In genomic region chr3L:10518945-10519344, dm6 we compare ENCODE assay signal across 1 fruit fly cellular context.
TF ChIP-seq lines count a peak whose summit lies in the region.

No protein-coding gene starts in this region.

TF ChIP-seq in whole organism, embryonic, 481 proteins besides CTCF, POLR2A, EP300 and RAD21 (continued from another document and continues in another):
- peak; percentile 98 for TF ChIP-seq CG15696 (tag; optimal IDR thresholded peaks at IDR 0.05; lab: Kevin White, UChicago)
- TF ChIP-seq ewg (GFP tag; optimal IDR thresholded peaks at IDR 0.05; lab: Kevin White, UChicago) = peak; percentile 69
- no peak for TF ChIP-seq aop (GFP tag; IDR thresholded peaks at IDR 0.05; lab: Robert Waterston, UW)
- peak; percentile 87; the same call in 1 of the 2 replicates for TF ChIP-seq chm (GFP tag; IDR thresholded peaks at IDR 0.05; lab: Robert Waterston, UW)
- peak; percentile 53 for TF ChIP-seq Hsf (GFP tag; optimal IDR thresholded peaks at IDR 0.05; lab: Kevin White, UChicago)
- peak; percentile 86 for TF ChIP-seq zfh1 (GFP tag; IDR thresholded peaks at IDR 0.05; lab: Robert Waterston, UW)
- TF ChIP-seq az2 (GFP tag; optimal IDR thresholded peaks at IDR 0.05; lab: Kevin White, UChicago) = peak; percentile 38
- TF ChIP-seq CG17359 (tag; optimal IDR thresholded peaks at IDR 0.05; lab: Kevin White, UChicago) = peak; percentile 86
- TF ChIP-seq YL-1 (GFP tag; optimal IDR thresholded peaks at IDR 0.05; lab: Kevin White, UChicago) = peak; percentile 86
- peak; percentile 97 for TF ChIP-seq CG6813 (GFP tag; optimal IDR thresholded peaks at IDR 0.05; lab: Kevin White, UChicago)
- peak; percentile 86 for TF ChIP-seq nau (GFP tag; optimal IDR thresholded peaks at IDR 0.05; lab: Kevin White, UChicago)
- TF ChIP-seq CG42726 (GFP tag; IDR thresholded peaks at IDR 0.05; lab: Robert Waterston, UW; ENCODE audit: partially characterized antibody) = no peak
- peak; percentile 72 for TF ChIP-seq Mad (GFP tag; optimal IDR thresholded peaks at IDR 0.05; lab: Kevin White, UChicago)
- TF ChIP-seq Adf1 (GFP tag; IDR thresholded peaks at IDR 0.05; lab: Robert Waterston, UW) = no peak
- no peak for TF ChIP-seq GATAe (GFP tag; conservative IDR thresholded peaks at IDR 0.05; lab: Robert Waterston, UW)
- TF ChIP-seq mld (GFP tag; IDR thresholded peaks at IDR 0.05; lab: Robert Waterston, UW; ENCODE audit: partially characterized antibody) = no peak
- peak; percentile 88 for TF ChIP-seq ara (GFP tag; IDR thresholded peaks at IDR 0.05; lab: Robert Waterston, UW)
- TF ChIP-seq HmgD (GFP tag; optimal IDR thresholded peaks at IDR 0.05; lab: Kevin White, UChicago) = peak; percentile 43
- TF ChIP-seq CG17568 (GFP tag; optimal IDR thresholded peaks at IDR 0.05; lab: Kevin White, UChicago) = peak; percentile 93
- peak; percentile 87 for TF ChIP-seq Blimp-1 (GFP tag; optimal IDR thresholded peaks at IDR 0.05; lab: Kevin White, UChicago)
- TF ChIP-seq Sin3A (optimal IDR thresholded peaks at IDR 0.05; lab: Kevin White, UChicago) = no peak
- no peak for TF ChIP-seq fd3F (GFP tag; optimal IDR thresholded peaks at IDR 0.05; lab: Kevin White, UChicago)
- peak; percentile 2 for TF ChIP-seq zf30C (GFP tag; optimal IDR thresholded peaks at IDR 0.05; lab: Kevin White, UChicago)
- TF ChIP-seq Lpt (GFP tag; optimal IDR thresholded peaks at IDR 0.05; lab: Kevin White, UChicago) = no peak
- peak; percentile 76 for TF ChIP-seq Bdp1 (GFP tag; optimal IDR thresholded peaks at IDR 0.05; lab: Kevin White, UChicago)
- TF ChIP-seq CG16779 (GFP tag; IDR thresholded peaks at IDR 0.05; lab: Robert Waterston, UW) = peak; percentile 48; the same call in 1 of the 2 replicates
- no peak for TF ChIP-seq CG11560 (tag; IDR thresholded peaks at IDR 0.05; lab: Robert Waterston, UW)
- TF ChIP-seq seq (GFP tag; IDR thresholded peaks at IDR 0.05; lab: Robert Waterston, UW) = 0 out of 2 replicates have a peak, but pooled peaks have one; percentile 40
- peak; percentile 66 for TF ChIP-seq Fer3 (tag; optimal IDR thresholded peaks at IDR 0.05; lab: Kevin White, UChicago)
- TF ChIP-seq pan (optimal IDR thresholded peaks at IDR 0.05; lab: Kevin White, UChicago) = no peak
- peak in 1 of 2 experiments; percentile 71 for TF ChIP-seq pan (GFP tag; optimal IDR thresholded peaks at IDR 0.05 in 1 of 2, IDR thresholded peaks at IDR 0.05 in 1 of 2)
- TF ChIP-seq bbx (GFP tag; IDR thresholded peaks at IDR 0.05; lab: Robert Waterston, UW; ENCODE audit: partially characterized antibody) = no peak
- peak; percentile 66 for TF ChIP-seq eyg (GFP tag; optimal IDR thresholded peaks at IDR 0.05; lab: Kevin White, UChicago)
- TF ChIP-seq CG9437 (GFP tag; optimal IDR thresholded peaks at IDR 0.05; lab: Kevin White, UChicago) = peak; percentile 1
- peak; percentile 58; the same call in 1 of the 2 replicates for TF ChIP-seq CG6689 (GFP tag; IDR thresholded peaks at IDR 0.05; lab: Robert Waterston, UW)
- TF ChIP-seq CG8359 (GFP tag; optimal IDR thresholded peaks at IDR 0.05; lab: Kevin White, UChicago; ENCODE audit: borderline replicate concordance) = peak; percentile 86
- TF ChIP-seq CG14965 (GFP tag; optimal IDR thresholded peaks at IDR 0.05; lab: Kevin White, UChicago; ENCODE audit: borderline replicate concordance) = peak; percentile 84
- peak; percentile 49; the same call in 1 of the 2 replicates for TF ChIP-seq Atf6 (GFP tag; IDR thresholded peaks at IDR 0.05; lab: Robert Waterston, UW)
- TF ChIP-seq Dp (GFP tag; optimal IDR thresholded peaks at IDR 0.05; lab: Kevin White, UChicago) = no peak
- TF ChIP-seq CG18476 (GFP tag; optimal IDR thresholded peaks at IDR 0.05; lab: Kevin White, UChicago) = peak; percentile 48
- TF ChIP-seq CG2678 (tag; optimal IDR thresholded peaks at IDR 0.05; lab: Kevin White, UChicago) = peak; percentile 81
- TF ChIP-seq MESR4 (GFP tag; optimal IDR thresholded peaks at IDR 0.05; lab: Kevin White, UChicago) = peak; percentile 29
- peak; percentile 90 for TF ChIP-seq Awh (GFP tag; IDR thresholded peaks at IDR 0.05; lab: Robert Waterston, UW)
- no peak for TF ChIP-seq Trl (optimal IDR thresholded peaks at IDR 0.05; lab: Kevin White, UChicago)
- peak; percentile 92 for TF ChIP-seq Trl (GFP tag; optimal IDR thresholded peaks at IDR 0.05; lab: Kevin White, UChicago)
- TF ChIP-seq D19A (tag; optimal IDR thresholded peaks at IDR 0.05; lab: Kevin White, UChicago) = peak; percentile 57
- peak; percentile 76 for TF ChIP-seq salm (tag; optimal IDR thresholded peaks at IDR 0.05; lab: Kevin White, UChicago)
- TF ChIP-seq psq (GFP tag; optimal IDR thresholded peaks at IDR 0.05; lab: Kevin White, UChicago) = peak; percentile 69
- TF ChIP-seq abd-A (tag; optimal IDR thresholded peaks at IDR 0.05; lab: Kevin White, UChicago) = no peak
- peak; percentile 72 for TF ChIP-seq CG10462 (GFP tag; optimal IDR thresholded peaks at IDR 0.05; lab: Kevin White, UChicago)
- peak; percentile 83 for TF ChIP-seq twi (tag; optimal IDR thresholded peaks at IDR 0.05; lab: Kevin White, UChicago)
- TF ChIP-seq CG12236 (GFP tag; optimal IDR thresholded peaks at IDR 0.05; lab: Kevin White, UChicago) = peak; percentile 93
- TF ChIP-seq CG33557 (GFP tag; optimal IDR thresholded peaks at IDR 0.05; lab: Kevin White, UChicago) = peak; percentile 98
- TF ChIP-seq toy (GFP tag; IDR thresholded peaks at IDR 0.05; lab: Robert Waterston, UW) = no peak
- TF ChIP-seq CG2875 (GFP tag; optimal IDR thresholded peaks at IDR 0.05; lab: Kevin White, UChicago) = peak; percentile 95
- TF ChIP-seq Kr (GFP tag; optimal IDR thresholded peaks at IDR 0.05; lab: Kevin White, UChicago) = peak; percentile 99
- peak; percentile 86 for TF ChIP-seq CG6254 (GFP tag; optimal IDR thresholded peaks at IDR 0.05; lab: Kevin White, UChicago)
- TF ChIP-seq bcd (GFP tag; optimal IDR thresholded peaks at IDR 0.05; lab: Kevin White, UChicago) = peak; percentile 81
- TF ChIP-seq CG4328 (GFP tag; optimal IDR thresholded peaks at IDR 0.05; lab: Kevin White, UChicago) = peak; percentile 62
- TF ChIP-seq grau (tag; optimal IDR thresholded peaks at IDR 0.05; lab: Kevin White, UChicago) = peak; percentile 34
- TF ChIP-seq Vsx1 (GFP tag; optimal IDR thresholded peaks at IDR 0.05; lab: Kevin White, UChicago) = peak; percentile 93
- peak; percentile 70 for TF ChIP-seq ems (GFP tag; optimal IDR thresholded peaks at IDR 0.05; lab: Kevin White, UChicago)
- peak; percentile 46 for TF ChIP-seq kah (GFP tag; optimal IDR thresholded peaks at IDR 0.05; lab: Kevin White, UChicago)
- peak; percentile 69 for TF ChIP-seq CG8388 (GFP tag; optimal IDR thresholded peaks at IDR 0.05; lab: Kevin White, UChicago)
- peak; percentile 99 for TF ChIP-seq sens (GFP tag; lab: Kevin White, UChicago)
- TF ChIP-seq CG8089 (GFP tag; optimal IDR thresholded peaks at IDR 0.05; lab: Kevin White, UChicago) = peak; percentile 88
- peak; percentile 75; the same call in 1 of the 3 replicates for TF ChIP-seq so (GFP tag; IDR thresholded peaks at IDR 0.05; lab: Robert Waterston, UW)
- peak; percentile 59 for TF ChIP-seq jing (GFP tag; optimal IDR thresholded peaks at IDR 0.05; lab: Kevin White, UChicago)
- 0 out of 2 replicates have a peak, but pooled peaks have one; percentile 21 for TF ChIP-seq CG32772 (GFP tag; IDR thresholded peaks at IDR 0.05; lab: Robert Waterston, UW)
- peak; percentile 60 for TF ChIP-seq dati (GFP tag; IDR thresholded peaks at IDR 0.05; lab: Robert Waterston, UW)
- no peak for TF ChIP-seq lov (optimal IDR thresholded peaks at IDR 0.05; lab: Kevin White, UChicago)
- TF ChIP-seq lov (GFP tag; IDR thresholded peaks at IDR 0.05; lab: Robert Waterston, UW) = peak; percentile 82; the same call in 1 of the 3 replicates
- TF ChIP-seq dmrt99B (tag; optimal IDR thresholded peaks at IDR 0.05; lab: Kevin White, UChicago) = peak; percentile 72
- peak; percentile 88 for TF ChIP-seq CG12104 (GFP tag; optimal IDR thresholded peaks at IDR 0.05; lab: Kevin White, UChicago)
- peak; percentile 54 for TF ChIP-seq Oli (tag; optimal IDR thresholded peaks at IDR 0.05; lab: Kevin White, UChicago)
- TF ChIP-seq CG32532 (GFP tag; IDR thresholded peaks at IDR 0.05; lab: Robert Waterston, UW) = peak; percentile 43; the same call in 1 of the 2 replicates
- peak; percentile 81 for TF ChIP-seq CG30431 (GFP tag; optimal IDR thresholded peaks at IDR 0.05; lab: Kevin White, UChicago)
- TF ChIP-seq phol (tag; optimal IDR thresholded peaks at IDR 0.05; lab: Kevin White, UChicago) = peak; percentile 31
- TF ChIP-seq danr (GFP tag; IDR thresholded peaks at IDR 0.05; lab: Robert Waterston, UW) = peak; percentile 16; the same call in 1 of the 2 replicates
- peak; percentile 37; the same call in 1 of the 3 replicates for TF ChIP-seq CG3726 (GFP tag; IDR thresholded peaks at IDR 0.05; lab: Robert Waterston, UW)
- TF ChIP-seq Nf-YA (GFP tag; IDR thresholded peaks at IDR 0.05; lab: Robert Waterston, UW) = peak; percentile 81
- TF ChIP-seq CG15479 (GFP tag; optimal IDR thresholded peaks at IDR 0.05; lab: Kevin White, UChicago) = peak; percentile 79
- TF ChIP-seq Hr51 (GFP tag; optimal IDR thresholded peaks at IDR 0.05; lab: Kevin White, UChicago) = peak in 1 of 2 experiments; percentile 79
- no peak for TF ChIP-seq hb (GFP tag; IDR thresholded peaks at IDR 0.05; lab: Robert Waterston, UW; ENCODE audit: partially characterized antibody)
- peak; percentile 93 for TF ChIP-seq CG33213 (GFP tag; optimal IDR thresholded peaks at IDR 0.05; lab: Kevin White, UChicago)
- no peak for TF ChIP-seq BEAF-32 (GFP tag; optimal IDR thresholded peaks at IDR 0.05; lab: Kevin White, UChicago)
- no peak for TF ChIP-seq Doc3 (GFP tag; IDR thresholded peaks at IDR 0.05; lab: Robert Waterston, UW; ENCODE audit: partially characterized antibody)
- no peak for TF ChIP-seq Poxn (GFP tag; IDR thresholded peaks at IDR 0.05; lab: Robert Waterston, UW)
- no peak for TF ChIP-seq CG34224 (GFP tag; IDR thresholded peaks at IDR 0.05; lab: Robert Waterston, UW; ENCODE audit: partially characterized antibody)
- TF ChIP-seq ase (GFP tag; IDR thresholded peaks at IDR 0.05; lab: Robert Waterston, UW) = 0 out of 3 replicates have a peak, but pooled peaks have one; percentile 20
- TF ChIP-seq lmd (GFP tag; IDR thresholded peaks at IDR 0.05; lab: Robert Waterston, UW) = no peak
- 0 out of 3 replicates have a peak, but pooled peaks have one; percentile 16 for TF ChIP-seq H15 (GFP tag; IDR thresholded peaks at IDR 0.05; lab: Robert Waterston, UW)
- peak; percentile 33; the same call in 1 of the 2 replicates for TF ChIP-seq E2f2 (GFP tag; IDR thresholded peaks at IDR 0.05; lab: Robert Waterston, UW)
- peak in 1 of 2 experiments; percentile 12 for TF ChIP-seq crp (GFP tag; optimal IDR thresholded peaks at IDR 0.05; lab: Kevin White, UChicago)
- peak; percentile 8 for TF ChIP-seq CG9797 (GFP tag; optimal IDR thresholded peaks at IDR 0.05; lab: Kevin White, UChicago)
- peak; percentile 49 for TF ChIP-seq Myb (GFP tag; optimal IDR thresholded peaks at IDR 0.05; lab: Kevin White, UChicago)
- TF ChIP-seq ken (GFP tag; IDR thresholded peaks at IDR 0.05; lab: Robert Waterston, UW) = peak; percentile 66; the same call in 2 of the 3 replicates
- TF ChIP-seq yki (optimal IDR thresholded peaks at IDR 0.05; lab: Kevin White, UChicago) = no peak
- peak; percentile 53; the same call in 1 of the 3 replicates for TF ChIP-seq CG34422 (GFP tag; IDR thresholded peaks at IDR 0.05; lab: Robert Waterston, UW)
- peak; percentile 26 for TF ChIP-seq mirr (GFP tag; optimal IDR thresholded peaks at IDR 0.05; lab: Kevin White, UChicago)
- no peak for TF ChIP-seq CG13894 (tag; optimal IDR thresholded peaks at IDR 0.05; lab: Kevin White, UChicago)
- no peak for TF ChIP-seq sc (optimal IDR thresholded peaks at IDR 0.05; lab: Kevin White, UChicago)
- TF ChIP-seq sc (GFP tag; optimal IDR thresholded peaks at IDR 0.05; lab: Kevin White, UChicago) = peak; percentile 91
- peak; percentile 90 for TF ChIP-seq Elba2 (GFP tag; optimal IDR thresholded peaks at IDR 0.05; lab: Kevin White, UChicago)
- peak; percentile 16 for TF ChIP-seq Ets97D (GFP tag; optimal IDR thresholded peaks at IDR 0.05; lab: Kevin White, UChicago)
- no peak for TF ChIP-seq CG2129 (GFP tag; IDR thresholded peaks at IDR 0.05; lab: Robert Waterston, UW; ENCODE audit: partially characterized antibody)
- peak; percentile 27 for TF ChIP-seq ind (GFP tag; optimal IDR thresholded peaks at IDR 0.05; lab: Kevin White, UChicago)
- TF ChIP-seq CG10565 (GFP tag; optimal IDR thresholded peaks at IDR 0.05; lab: Kevin White, UChicago) = peak; percentile 41
- TF ChIP-seq Lim3 (GFP tag; IDR thresholded peaks at IDR 0.05; lab: Robert Waterston, UW) = no peak
- peak; percentile 72; the same call in 2 of the 3 replicates for TF ChIP-seq sr (GFP tag; IDR thresholded peaks at IDR 0.05; lab: Robert Waterston, UW)
- TF ChIP-seq gt (GFP tag; IDR thresholded peaks at IDR 0.05; lab: Robert Waterston, UW) = no peak
- TF ChIP-seq CG7556 (GFP tag; optimal IDR thresholded peaks at IDR 0.05; lab: Kevin White, UChicago) = peak; percentile 78
- no peak for TF ChIP-seq CG4404 (GFP tag; IDR thresholded peaks at IDR 0.05; lab: Robert Waterston, UW)
- no peak for TF ChIP-seq cg (GFP tag; optimal IDR thresholded peaks at IDR 0.05; lab: Kevin White, UChicago)
- peak; percentile 36 for TF ChIP-seq gcm2 (GFP tag; optimal IDR thresholded peaks at IDR 0.05; lab: Kevin White, UChicago)
- peak; percentile 35 for TF ChIP-seq CG13296 (GFP tag; optimal IDR thresholded peaks at IDR 0.05; lab: Kevin White, UChicago)
- peak; percentile 79 for TF ChIP-seq CG5180 (GFP tag; optimal IDR thresholded peaks at IDR 0.05; lab: Kevin White, UChicago)
- TF ChIP-seq CG4707 (GFP tag; optimal IDR thresholded peaks at IDR 0.05; lab: Kevin White, UChicago) = peak; percentile 92
- TF ChIP-seq dpn (GFP tag; optimal IDR thresholded peaks at IDR 0.05; lab: Kevin White, UChicago) = peak; percentile 28 to 76
- TF ChIP-seq zen (tag; optimal IDR thresholded peaks at IDR 0.05; lab: Kevin White, UChicago) = peak; percentile 86
- TF ChIP-seq CG18011 (GFP tag; optimal IDR thresholded peaks at IDR 0.05; lab: Kevin White, UChicago) = peak; percentile 32
- TF ChIP-seq Hey (tag; optimal IDR thresholded peaks at IDR 0.05; lab: Kevin White, UChicago) = peak; percentile 87
- no peak for TF ChIP-seq Ada2b (GFP tag; IDR thresholded peaks at IDR 0.05; lab: Robert Waterston, UW)
- TF ChIP-seq caup (GFP tag; optimal IDR thresholded peaks at IDR 0.05; lab: Kevin White, UChicago; ENCODE audit: severe bottlenecking) = peak; percentile 85
- TF ChIP-seq CG11247 (GFP tag; IDR thresholded peaks at IDR 0.05; lab: Robert Waterston, UW) = peak; percentile 65
- peak; percentile 89 for TF ChIP-seq Camta (GFP tag; optimal IDR thresholded peaks at IDR 0.05; lab: Kevin White, UChicago)
- no peak for TF ChIP-seq wdn (GFP tag; IDR thresholded peaks at IDR 0.05; lab: Robert Waterston, UW)
- no peak for TF ChIP-seq ro (GFP tag; IDR thresholded peaks at IDR 0.05; lab: Robert Waterston, UW)
